Worm (Caenorhabditis elegans) whole organism, young adult: ENCODE results near the gene cnnm-1.

ENCODE experiments used
- F33H1.4 ChIP-seq: fragments of 200-800 bp; sonication (Bioruptor generic); IDR thresholded peaks from 2 replicates; pipeline ENCODE4 v1.3.6; 2022; ENCODE audit warnings: missing genetic modification reagents, missing genetic modification characterization, missing compliant biosample characterization
- attf-3 ChIP-seq: fragments of 200-800 bp; sonication (Bioruptor generic); conservative IDR thresholded peaks from 2 replicates; pipeline ENCODE4 v1.3.6; 2022; ENCODE audit warnings: missing genetic modification reagents, missing genetic modification characterization, missing compliant biosample characterization
- hlh-12 ChIP-seq: sonication (generic microtip); optimal IDR thresholded peaks from 2 replicates; lab custom pipeline; 2016; ENCODE audit warnings: missing genetic modification characterization, missing compliant biosample characterization
- hrde-1 ChIP-seq: sonication (generic microtip); optimal IDR thresholded peaks from 2 replicates; lab custom pipeline; 2016; ENCODE audit warnings: missing genetic modification characterization, mild to moderate bottlenecking, missing compliant biosample characterization, moderate library complexity, missing genotype, missing genetic modification reagents, borderline replicate concordance
- nfya-1 ChIP-seq: sonication (generic microtip); optimal IDR thresholded peaks from 2 replicates; lab custom pipeline; 2017; ENCODE audit warnings: antibody characterized with exemption, missing compliant biosample characterization, missing genetic modification characterization, borderline replicate concordance; ENCODE audit not compliant: insufficient read depth
- rec-8 ChIP-seq, 2 experiments: sonication (generic microtip); optimal IDR thresholded peaks; 2 replicates each; lab custom pipeline; 2016; ENCODE audit warnings: mild to moderate bottlenecking in 2 of 2, missing genetic modification characterization in 2 of 2, missing genetic modification reagents in 2 of 2, missing genotype in 2 of 2, missing biosample characterization in 1 of 2, missing compliant biosample characterization in 1 of 2, moderate library complexity in 1 of 2
- snpc-3.4 ChIP-seq: sonication (generic microtip); optimal IDR thresholded peaks from 2 replicates; lab custom pipeline; 2017; ENCODE audit warnings: missing genetic modification characterization, mild to moderate bottlenecking, missing compliant biosample characterization, antibody characterized with exemption, moderate library complexity, missing genotype, missing genetic modification reagents
- snpc-4 ChIP-seq, 5 experiments: fragments of 150-350 bp in 1 of 5; sonication (generic microtip) in 4 of 5; optimal IDR thresholded peaks; 2 replicates each; lab custom pipeline; 2014 to 2018; ENCODE audit warnings: missing genetic modification characterization in 5 of 5, missing biosample characterization in 3 of 5, antibody characterized with exemption in 2 of 5, mild to moderate bottlenecking in 2 of 5, missing compliant biosample characterization in 2 of 5, missing genotype in 2 of 5, moderate library complexity in 2 of 5, missing genetic modification reagents in 1 of 5

ce11 chrIV:17179565-17179964 is 27.1 kb downstream of the cnnm-1 start:
- TF ChIP-seq nfya-1 (tag; lab: Kevin White, UChicago) (no peak), F33H1.4 (GFP tag; lab: Robert Waterston, UW) (no peak), rec-8 (tag; optimal IDR thresholded peaks at IDR 0.05; lab: Kevin White, UChicago) (no peak), hlh-12 (no peak), snpc-3.4 (no peak), hrde-1 (tag; lab: Kevin White, UChicago) (no peak), snpc-4 (GFP tag; optimal IDR thresholded peaks at IDR 0.05; lab: Kevin White, UChicago) (no peak), snpc-4 (tag; optimal IDR thresholded peaks at IDR 0.05; lab: Kevin White, UChicago) (peak in 3 of 4 experiments; percentile 12 to 59 (median 18)), attf-3 (GFP tag; lab: Robert Waterston, UW) (no peak)
